Worm (Caenorhabditis elegans): Measurements from ENCODE around the gene grl-5.

DNA sequence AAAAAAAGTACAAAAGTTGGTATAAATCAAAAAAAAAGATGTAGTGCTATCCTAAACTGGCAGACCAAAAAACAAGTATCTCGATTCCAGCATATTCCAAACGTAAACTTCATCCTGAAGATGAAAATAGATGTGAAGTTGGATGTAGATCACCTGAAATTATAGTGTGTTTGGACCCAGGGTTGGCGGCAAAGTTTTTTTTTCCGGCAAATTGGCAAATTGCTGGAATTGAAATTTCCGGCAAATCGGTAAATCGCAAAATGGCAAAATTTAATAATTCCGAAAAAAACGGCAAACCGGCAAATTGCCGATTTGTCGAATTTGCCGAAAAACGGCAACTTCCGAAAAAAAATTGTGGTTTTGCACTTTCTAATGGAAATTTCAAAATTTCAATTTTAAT, 30.0 kb downstream of the grl-5 start, which contains the start of gene F13A2.2:
- TF ChIP-seq sptf-2 (GFP tag; optimal IDR thresholded peaks at IDR 0.05) (no peak), nhr-80 (tag; optimal IDR thresholded peaks at IDR 0.05) (no peak), nfyb-1 (GFP tag; IDR thresholded peaks at IDR 0.05) (no peak), aptf-2 (GFP tag; conservative IDR thresholded peaks at IDR 0.05) (no peak), somi-1 (GFP tag; optimal IDR thresholded peaks at IDR 0.05) (no peak)

Data from whole organism, young adult.